5 fruit fly cellular contexts compared by ENCODE assay signal in the genomic region with DNA sequence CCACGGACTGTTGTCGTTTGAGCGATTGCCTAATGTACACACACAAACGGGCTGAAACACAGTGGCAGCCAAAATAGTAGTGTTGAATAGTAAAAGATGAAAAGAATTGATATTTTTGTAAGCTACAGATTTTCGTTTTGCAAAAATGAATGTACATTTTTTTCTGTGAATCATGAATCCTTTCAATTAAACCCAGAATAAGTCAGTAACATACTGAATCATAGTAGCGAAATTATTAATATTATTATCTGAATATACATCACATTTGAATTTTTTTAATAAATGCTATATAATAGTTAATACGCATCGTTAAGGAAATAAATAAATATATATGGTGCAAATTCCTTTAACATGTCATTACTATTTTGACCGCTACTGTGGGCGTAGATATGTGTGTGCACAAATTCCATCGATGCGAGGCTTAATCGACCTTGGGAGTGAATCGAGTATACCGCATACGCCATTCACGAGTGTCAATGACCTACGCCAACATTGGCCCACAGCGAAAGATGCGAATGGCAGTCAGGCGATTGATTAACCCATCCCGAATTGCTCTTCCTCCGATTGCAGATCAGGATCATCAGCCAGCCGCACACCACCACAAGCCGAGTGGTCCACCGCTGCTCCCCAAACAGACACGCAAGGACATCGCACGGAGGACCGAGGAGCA.
TF ChIP-seq lines count a peak whose summit lies in the region.

No protein-coding gene starts in this region.

- no peak for TF ChIP-seq CTCF in whole organism, embryonic (GFP tag; optimal IDR thresholded peaks at IDR 0.05; lab: Kevin White, UChicago)

TF ChIP-seq in whole organism, adult, 20 proteins besides CTCF, POLR2A, EP300 and RAD21:
- TF ChIP-seq CG12768 (GFP tag; optimal IDR thresholded peaks at IDR 0.05; lab: Kevin White, UChicago) (peak; percentile 1), CG7045 (GFP tag; optimal IDR thresholded peaks at IDR 0.05; lab: Kevin White, UChicago) (peak; percentile 66), CG1620 (GFP tag; optimal IDR thresholded peaks at IDR 0.05; lab: Kevin White, UChicago) (no peak), tj (GFP tag; optimal IDR thresholded peaks at IDR 0.05; lab: Kevin White, UChicago) (no peak), CG7101 (tag; optimal IDR thresholded peaks at IDR 0.05; lab: Kevin White, UChicago) (peak; percentile 56), CG11617 (GFP tag; optimal IDR thresholded peaks at IDR 0.05; lab: Kevin White, UChicago) (peak; percentile 35), cnc (optimal IDR thresholded peaks at IDR 0.05; lab: Kevin White, UChicago) (no peak), CG33017 (tag; optimal IDR thresholded peaks at IDR 0.05; lab: Kevin White, UChicago) (peak; percentile 69), CG14711 (tag; optimal IDR thresholded peaks at IDR 0.05; lab: Kevin White, UChicago) (peak; percentile 66), ovo (GFP tag; optimal IDR thresholded peaks at IDR 0.05; lab: Kevin White, UChicago) (peak; percentile 10), pad (GFP tag; optimal IDR thresholded peaks at IDR 0.05; lab: Kevin White, UChicago) (no peak), bab1 (GFP tag; optimal IDR thresholded peaks at IDR 0.05; lab: Kevin White, UChicago) (no peak), kay (GFP tag; lab: Kevin White, UChicago; ENCODE audit: borderline replicate concordance) (peak; percentile 53)

TF ChIP-seq in whole organism, embryonic, 481 proteins besides CTCF, POLR2A, EP300 and RAD21 (continues in another document):
- TF ChIP-seq cas (GFP tag; IDR thresholded peaks at IDR 0.05; lab: Robert Waterston, UW) = no peak
- TF ChIP-seq toy (GFP tag; IDR thresholded peaks at IDR 0.05; lab: Robert Waterston, UW) = 0 out of 2 replicates have a peak, but pooled peaks have one; percentile 9
- no peak for TF ChIP-seq CG9876 (GFP tag; optimal IDR thresholded peaks at IDR 0.05; lab: Kevin White, UChicago)
- TF ChIP-seq Vsx1 (GFP tag; optimal IDR thresholded peaks at IDR 0.05; lab: Kevin White, UChicago) = no peak
- no peak for TF ChIP-seq sens-2 (GFP tag; IDR thresholded peaks at IDR 0.05; lab: Robert Waterston, UW)
- no peak for TF ChIP-seq prd (optimal IDR thresholded peaks at IDR 0.05; lab: Kevin White, UChicago)
- peak; percentile 42; the same call in 1 of the 3 replicates for TF ChIP-seq prd (GFP tag; IDR thresholded peaks at IDR 0.05; lab: Robert Waterston, UW)
- peak; percentile 23 for TF ChIP-seq pho (GFP tag; optimal IDR thresholded peaks at IDR 0.05; lab: Kevin White, UChicago)
- TF ChIP-seq CG11695 (GFP tag; IDR thresholded peaks at IDR 0.05; lab: Robert Waterston, UW) = peak; percentile 86
- no peak for TF ChIP-seq CG15601 (tag; optimal IDR thresholded peaks at IDR 0.05; lab: Kevin White, UChicago)
- no peak for TF ChIP-seq Trl (optimal IDR thresholded peaks at IDR 0.05; lab: Kevin White, UChicago)
- no peak for TF ChIP-seq Trl (GFP tag; optimal IDR thresholded peaks at IDR 0.05; lab: Kevin White, UChicago)
- 0 out of 2 replicates have a peak, but pooled peaks have one; percentile 14 for TF ChIP-seq CG9215 (GFP tag; IDR thresholded peaks at IDR 0.05; lab: Robert Waterston, UW)
- peak; percentile 74 for TF ChIP-seq tio (GFP tag; optimal IDR thresholded peaks at IDR 0.05; lab: Kevin White, UChicago)
- TF ChIP-seq E2f1 (GFP tag; IDR thresholded peaks at IDR 0.05; lab: Robert Waterston, UW) = peak; percentile 54
- no peak for TF ChIP-seq Side (GFP tag; optimal IDR thresholded peaks at IDR 0.05; lab: Kevin White, UChicago)
- TF ChIP-seq CG11504 (tag; optimal IDR thresholded peaks at IDR 0.05; lab: Kevin White, UChicago) = no peak
- no peak for TF ChIP-seq CG11085 (GFP tag; IDR thresholded peaks at IDR 0.05; lab: Robert Waterston, UW)

TF ChIP-seq in whole organism, prepupa, 60 proteins besides CTCF, POLR2A, EP300 and RAD21 (continues in another document):
- TF ChIP-seq Eip93F (GFP tag; optimal IDR thresholded peaks at IDR 0.05; lab: Kevin White, UChicago) (no peak), CG34406 (GFP tag; optimal IDR thresholded peaks at IDR 0.05; lab: Kevin White, UChicago) (no peak), CG32006 (GFP tag; optimal IDR thresholded peaks at IDR 0.05; lab: Kevin White, UChicago) (no peak), CG3032 (tag; optimal IDR thresholded peaks at IDR 0.05; lab: Kevin White, UChicago) (peak; percentile 50), eg (GFP tag; IDR thresholded peaks at IDR 0.05; lab: Robert Waterston, UW) (peak; percentile 60; the same call in 1 of the 3 replicates), CG11762 (GFP tag; optimal IDR thresholded peaks at IDR 0.05; lab: Kevin White, UChicago; ENCODE audit: insufficient read depth) (peak; percentile 30), CG6163 (GFP tag; IDR thresholded peaks at IDR 0.05; lab: Robert Waterston, UW) (0 out of 3 replicates have a peak, but pooled peaks have one; percentile 48), CG16779 (tag; optimal IDR thresholded peaks at IDR 0.05; lab: Kevin White, UChicago) (no peak), OdsH (GFP tag; optimal IDR thresholded peaks at IDR 0.05; lab: Kevin White, UChicago) (no peak), fd59A (GFP tag; optimal IDR thresholded peaks at IDR 0.05; lab: Kevin White, UChicago) (peak; percentile 27), CG7368 (GFP tag; optimal IDR thresholded peaks at IDR 0.05; lab: Kevin White, UChicago) (peak; percentile 20), dac (GFP tag; optimal IDR thresholded peaks at IDR 0.05; lab: Kevin White, UChicago) (no peak), lz (GFP tag; optimal IDR thresholded peaks at IDR 0.05; lab: Kevin White, UChicago) (peak; percentile 11), esn (GFP tag; optimal IDR thresholded peaks at IDR 0.05; lab: Kevin White, UChicago) (peak; percentile 45), CG11294 (GFP tag; IDR thresholded peaks at IDR 0.05; lab: Robert Waterston, UW) (0 out of 2 replicates have a peak, but pooled peaks have one; percentile 17), Ets96B (tag; optimal IDR thresholded peaks at IDR 0.05; lab: Kevin White, UChicago) (peak; percentile 61), CG8632 (GFP tag; optimal IDR thresholded peaks at IDR 0.05; lab: Kevin White, UChicago) (no peak), CG6792 (GFP tag; optimal IDR thresholded peaks at IDR 0.05; lab: Kevin White, UChicago) (no peak)

TF ChIP-seq in whole organism, pupa, 21 proteins besides CTCF, POLR2A, EP300 and RAD21 (continues in another document):
- TF ChIP-seq CG32121 (GFP tag; IDR thresholded peaks at IDR 0.05; lab: Robert Waterston, UW) (peak; percentile 44; the same call in 1 of the 2 replicates), CG4496 (GFP tag; IDR thresholded peaks at IDR 0.05; lab: Robert Waterston, UW) (no peak; the same call in 2 of the 3 replicates), EcR (GFP tag; optimal IDR thresholded peaks at IDR 0.05; lab: Kevin White, UChicago) (peak; percentile 70), CG8159 (tag; optimal IDR thresholded peaks at IDR 0.05; lab: Kevin White, UChicago) (no peak), CG13204 (GFP tag; optimal IDR thresholded peaks at IDR 0.05; lab: Kevin White, UChicago) (no peak), CG8301 (tag; optimal IDR thresholded peaks at IDR 0.05; lab: Kevin White, UChicago) (no peak), CG15710 (tag; optimal IDR thresholded peaks at IDR 0.05; lab: Kevin White, UChicago) (peak; percentile 57), gl (tag; optimal IDR thresholded peaks at IDR 0.05; lab: Kevin White, UChicago) (no peak), CG17806 (tag; optimal IDR thresholded peaks at IDR 0.05; lab: Kevin White, UChicago) (peak; percentile 44), Ets98B (GFP tag; IDR thresholded peaks at IDR 0.05; lab: Robert Waterston, UW) (peak; percentile 44), CG12605 (GFP tag; IDR thresholded peaks at IDR 0.05; lab: Robert Waterston, UW) (peak; percentile 47; the same call in 1 of the 2 replicates), CG9948 (tag; optimal IDR thresholded peaks at IDR 0.05; lab: Kevin White, UChicago) (no peak), Pif1A (GFP tag; optimal IDR thresholded peaks at IDR 0.05; lab: Kevin White, UChicago) (no peak), fd96Ca (GFP tag; IDR thresholded peaks at IDR 0.05; lab: Robert Waterston, UW) (0 out of 3 replicates have a peak, but pooled peaks have one; percentile 37), D1 (tag; optimal IDR thresholded peaks at IDR 0.05; lab: Kevin White, UChicago) (no peak), CG14655 (GFP tag; optimal IDR thresholded peaks at IDR 0.05; lab: Kevin White, UChicago) (no peak), CG10348 (GFP tag; IDR thresholded peaks at IDR 0.05; lab: Robert Waterston, UW) (no peak), rn (GFP tag; IDR thresholded peaks at IDR 0.05; lab: Robert Waterston, UW) (no peak), CG34367 (tag; optimal IDR thresholded peaks at IDR 0.05; lab: Kevin White, UChicago) (no peak)

TF ChIP-seq in whole organism, wandering third instar larva, 38 proteins besides CTCF, POLR2A, EP300 and RAD21:
- TF ChIP-seq fru (GFP tag; optimal IDR thresholded peaks at IDR 0.05; lab: Kevin White, UChicago) (no peak), sv (GFP tag; optimal IDR thresholded peaks at IDR 0.05; lab: Kevin White, UChicago) (peak; percentile 41), usp (GFP tag; optimal IDR thresholded peaks at IDR 0.05; lab: Kevin White, UChicago) (no peak), OdsH (GFP tag; optimal IDR thresholded peaks at IDR 0.05; lab: Kevin White, UChicago) (peak; percentile 13), psq (GFP tag; optimal IDR thresholded peaks at IDR 0.05; lab: Kevin White, UChicago) (peak; percentile 34)
